Worm (Caenorhabditis elegans) whole organism, young adult: Measurements from ENCODE around the gene F42G4.2.

ENCODE experiments used
- F23B12.7 ChIP-seq: sonication (generic microtip); optimal IDR thresholded peaks from 2 replicates; lab custom pipeline; 2017; ENCODE audit warnings: missing genetic modification characterization, mild to moderate bottlenecking, missing compliant biosample characterization, antibody characterized with exemption, moderate library complexity; ENCODE audit not compliant: insufficient read depth
- F49E8.2 ChIP-seq: sonication (generic microtip); optimal IDR thresholded peaks from 3 replicates; lab custom pipeline; 2017; ENCODE audit warnings: missing genetic modification characterization, mild to moderate bottlenecking, missing compliant biosample characterization, antibody characterized with exemption, moderate library complexity; ENCODE audit not compliant: insufficient read depth
- akir-1 ChIP-seq: fragments of 200-800 bp; sonication (Bioruptor generic); optimal IDR thresholded peaks from 2 replicates; lab custom pipeline; 2018; ENCODE audit warnings: mild to moderate bottlenecking, missing genetic modification characterization, moderate library complexity, missing compliant biosample characterization
- egrh-3 ChIP-seq: fragments of 200-800 bp; sonication (Bioruptor generic); IDR thresholded peaks from 2 replicates; pipeline ENCODE4 v1.3.6; 2022; ENCODE audit warnings: missing genetic modification reagents, missing genetic modification characterization, missing compliant biosample characterization
- lin-35 ChIP-seq, 3 experiments: fragments of 150-350 bp in 2 of 3; sonication (generic microtip) in 1 of 3; optimal IDR thresholded peaks; 2 replicates each; lab custom pipeline; 2014 to 2018; ENCODE audit warnings: missing biosample characterization in 3 of 3, missing genetic modification characterization in 3 of 3, missing genetic modification reagents in 3 of 3
- snpc-1.3 ChIP-seq: sonication (generic microtip); optimal IDR thresholded peaks from 2 replicates; lab custom pipeline; 2017; ENCODE audit warnings: missing genetic modification characterization, mild to moderate bottlenecking, missing compliant biosample characterization, antibody characterized with exemption, moderate library complexity, missing genotype, missing genetic modification reagents; ENCODE audit not compliant: insufficient read depth
- snpc-4 ChIP-seq, 5 experiments: fragments of 150-350 bp in 1 of 5; sonication (generic microtip) in 4 of 5; optimal IDR thresholded peaks; 2 replicates each; lab custom pipeline; 2014 to 2018; ENCODE audit warnings: missing genetic modification characterization in 5 of 5, missing biosample characterization in 3 of 5, antibody characterized with exemption in 2 of 5, mild to moderate bottlenecking in 2 of 5, missing compliant biosample characterization in 2 of 5, missing genotype in 2 of 5, moderate library complexity in 2 of 5, missing genetic modification reagents in 1 of 5

ce11 chrII:13050050-13050449, 2.3 kb downstream of the F42G4.2 start:
- TF ChIP-seq akir-1 (GFP tag; lab: Kevin White, UChicago) = no peak
- TF ChIP-seq egrh-3 = no peak
- TF ChIP-seq snpc-4 (GFP tag; optimal IDR thresholded peaks at IDR 0.05; lab: Kevin White, UChicago) = peak; percentile 55
- TF ChIP-seq snpc-4 (tag; optimal IDR thresholded peaks at IDR 0.05; lab: Kevin White, UChicago) = peak in 2 of 4 experiments; percentile 71 to 88
- no peak for TF ChIP-seq F23B12.7 (tag; lab: Kevin White, UChicago)
- no peak for TF ChIP-seq snpc-1.3 (tag; lab: Kevin White, UChicago)
- no peak for TF ChIP-seq F49E8.2 (tag; lab: Kevin White, UChicago)
- TF ChIP-seq lin-35 (GFP tag; optimal IDR thresholded peaks at IDR 0.05; lab: Kevin White, UChicago) = no peak
